Worm (Caenorhabditis elegans): ENCODE data around the gene C44C10.12.

ce11 chrX:11737053-11737452 is 40.3 kb downstream of the C44C10.12 start, which contains the start of gene D1053.3:
- TF ChIP-seq egl-27 (tag; optimal IDR thresholded peaks at IDR 0.05) (no peak), eor-1 (tag; optimal IDR thresholded peaks at IDR 0.05) (no peak)

All from whole organism, L3 larva.